Fruit fly (Drosophila melanogaster): ENCODE results near the gene CG32110.
A peak's percentile ranks its signal among the peaks of the same experiment; 100 is the strongest.

The CG32110 gene

dm6 chr3L:12813907-12814306, 5.4 kb downstream of the CG32110 start, which contains the start of the genes Sf3a2 and CG42588 (continued):
- TF ChIP-seq CG17385 (GFP tag; optimal IDR thresholded peaks at IDR 0.05) (no peak), gfzf (GFP tag; optimal IDR thresholded peaks at IDR 0.05) (peak; percentile 62), disco-r (GFP tag; optimal IDR thresholded peaks at IDR 0.05) (no peak), Ada2b (GFP tag; IDR thresholded peaks at IDR 0.05) (peak; percentile 58), CG8765 (GFP tag; IDR thresholded peaks at IDR 0.05) (no peak), gem (tag; optimal IDR thresholded peaks at IDR 0.05) (peak; percentile 72), Dad (GFP tag; optimal IDR thresholded peaks at IDR 0.05) (peak; percentile 45), Nf-YA (GFP tag; IDR thresholded peaks at IDR 0.05) (no peak), MESR4 (GFP tag; optimal IDR thresholded peaks at IDR 0.05) (no peak), Mes4 (GFP tag; optimal IDR thresholded peaks at IDR 0.05) (no peak), CG5953 (GFP tag; IDR thresholded peaks at IDR 0.05) (peak; percentile 53; the same call in 1 of the 2 replicates), Sin3A (optimal IDR thresholded peaks at IDR 0.05) (peak; percentile 21), cato (GFP tag; optimal IDR thresholded peaks at IDR 0.05; ENCODE audit: borderline replicate concordance) (peak; percentile 32), Ravus (GFP tag; IDR thresholded peaks at IDR 0.05) (peak; percentile 7; the same call in 1 of the 2 replicates), CG31224 (GFP tag; IDR thresholded peaks at IDR 0.05) (peak; percentile 44; the same call in 1 of the 2 replicates), grau (tag; optimal IDR thresholded peaks at IDR 0.05) (peak; percentile 76), CG14860 (GFP tag; IDR thresholded peaks at IDR 0.05; ENCODE audit: partially characterized antibody) (peak; percentile 62; the same call in 1 of the 3 replicates), eyg (GFP tag; optimal IDR thresholded peaks at IDR 0.05) (no peak), crp (GFP tag; optimal IDR thresholded peaks at IDR 0.05) (peak in 1 of 2 experiments; percentile 27), zfh2 (GFP tag; optimal IDR thresholded peaks at IDR 0.05) (peak; percentile 26), D19B (GFP tag; optimal IDR thresholded peaks at IDR 0.05) (no peak), Abd-B (GFP tag; optimal IDR thresholded peaks at IDR 0.05) (peak; percentile 58), inv (GFP tag; IDR thresholded peaks at IDR 0.05; ENCODE audit: partially characterized antibody) (peak; percentile 80), bowl (GFP tag; IDR thresholded peaks at IDR 0.05) (no peak), CoRest (tag; optimal IDR thresholded peaks at IDR 0.05) (peak; percentile 77), fd64A (GFP tag; optimal IDR thresholded peaks at IDR 0.05) (no peak), Hr78 (GFP tag; optimal IDR thresholded peaks at IDR 0.05) (no peak), Lhr (GFP tag; optimal IDR thresholded peaks at IDR 0.05) (no peak), Sox102F (GFP tag; optimal IDR thresholded peaks at IDR 0.05) (no peak), sr (GFP tag; IDR thresholded peaks at IDR 0.05) (no peak), CG18599 (GFP tag; optimal IDR thresholded peaks at IDR 0.05) (no peak), CG8089 (GFP tag; optimal IDR thresholded peaks at IDR 0.05) (no peak), bigmax (GFP tag; optimal IDR thresholded peaks at IDR 0.05) (no peak), CG42726 (GFP tag; IDR thresholded peaks at IDR 0.05; ENCODE audit: partially characterized antibody) (peak; percentile 39; the same call in 1 of the 2 replicates), CG8478 (optimal IDR thresholded peaks at IDR 0.05) (no peak), Sry-δ (GFP tag; optimal IDR thresholded peaks at IDR 0.05) (peak; percentile 80), CG9437 (GFP tag; optimal IDR thresholded peaks at IDR 0.05) (peak; percentile 7), CG7963 (GFP tag; IDR thresholded peaks at IDR 0.05; ENCODE audit: partially characterized antibody) (peak; percentile 40; the same call in 1 of the 3 replicates), sima (GFP tag; optimal IDR thresholded peaks at IDR 0.05) (no peak), bab2 (GFP tag; optimal IDR thresholded peaks at IDR 0.05) (peak; percentile 49), al (GFP tag; IDR thresholded peaks at IDR 0.05) (peak; percentile 66), Dip2 (GFP tag; IDR thresholded peaks at IDR 0.05) (no peak), stc (GFP tag; IDR thresholded peaks at IDR 0.05) (0 out of 2 replicates have a peak, but pooled peaks have one; percentile 12), sc (optimal IDR thresholded peaks at IDR 0.05) (no peak), sc (GFP tag; optimal IDR thresholded peaks at IDR 0.05) (no peak), CG4424 (GFP tag; optimal IDR thresholded peaks at IDR 0.05) (peak; percentile 50), gsb-n (tag; optimal IDR thresholded peaks at IDR 0.05) (no peak), Dp (GFP tag; optimal IDR thresholded peaks at IDR 0.05) (peak; percentile 22), shn (GFP tag; optimal IDR thresholded peaks at IDR 0.05) (peak; percentile 5), CG13775 (GFP tag; optimal IDR thresholded peaks at IDR 0.05) (peak; percentile 74), Hmx (GFP tag; optimal IDR thresholded peaks at IDR 0.05) (no peak)

Data from whole organism, embryonic.